Worm (Caenorhabditis elegans) whole organism, L4 larva: ENCODE measurements around the gene F15D4.2.

Source experiments
- D1046.2 ChIP-seq: fragments of 200-800 bp; sonication (Bioruptor generic); IDR thresholded peaks from 2 replicates; pipeline ENCODE4 v1.3.6; 2022; ENCODE audit warnings: missing genetic modification characterization, missing compliant biosample characterization
- F26F4.8 ChIP-seq: fragments of 200-800 bp; sonication (Bioruptor generic); conservative IDR thresholded peaks from 2 replicates; pipeline ENCODE4 v1.3.6; 2022; ENCODE audit warnings: missing genetic modification characterization, missing compliant biosample characterization
- F44E2.7 ChIP-seq: fragments of 200-800 bp; sonication (Bioruptor generic); IDR thresholded peaks from 2 replicates; pipeline ENCODE4 v2.1.2; 2022; ENCODE audit warnings: missing genetic modification characterization, missing compliant biosample characterization
- T26A8.4 ChIP-seq: fragments of 200-800 bp; sonication (Bioruptor generic); IDR thresholded peaks from 2 replicates; pipeline ENCODE4 v1.3.6; 2022; ENCODE audit warnings: missing genetic modification characterization, missing compliant biosample characterization
- Y105C5A.15 ChIP-seq: fragments of 200-800 bp; sonication (Bioruptor generic); IDR thresholded peaks from 2 replicates; pipeline ENCODE4 v1.3.6; 2022; ENCODE audit warnings: missing genetic modification characterization, missing compliant biosample characterization
- Y5F2A.4 ChIP-seq: fragments of 200-800 bp; sonication (Bioruptor generic); optimal IDR thresholded peaks from 2 replicates; lab custom pipeline; 2018; ENCODE audit warnings: mild to moderate bottlenecking, missing genetic modification characterization, missing compliant biosample characterization
- Y75B8A.6 ChIP-seq: fragments of 200-800 bp; sonication (Bioruptor generic); IDR thresholded peaks from 2 replicates; pipeline ENCODE4 v1.3.6; 2022; ENCODE audit warnings: missing genetic modification reagents, missing genetic modification characterization, missing compliant biosample characterization
- aha-1 ChIP-seq: fragments of 150-350 bp; peaks from one replicate; lab custom pipeline; 2014; ENCODE audit warnings: missing biosample characterization, missing genetic modification characterization
- aly-2 ChIP-seq: sonication (generic microtip); optimal IDR thresholded peaks from 2 replicates; lab custom pipeline; 2018; ENCODE audit warnings: missing biosample characterization, missing genetic modification characterization
- ceh-20 ChIP-seq: fragments of 200-800 bp; sonication (Bioruptor generic); IDR thresholded peaks from 2 replicates; pipeline ENCODE4 v1.3.6; 2022; ENCODE audit warnings: missing genetic modification reagents, missing genetic modification characterization, missing compliant biosample characterization
- ceh-82 ChIP-seq: sonication (generic microtip); optimal IDR thresholded peaks from 2 replicates; lab custom pipeline; 2017; ENCODE audit warnings: missing biosample characterization, missing genetic modification characterization
- ces-1 ChIP-seq: fragments of 150-350 bp; sonication (generic microtip); optimal IDR thresholded peaks from 4 replicates; lab custom pipeline; 2014; ENCODE audit warnings: missing biosample characterization, missing genetic modification reagents, missing genetic modification characterization
- cey-2 ChIP-seq: sonication (generic microtip); optimal IDR thresholded peaks from 3 replicates; lab custom pipeline; 2017; ENCODE audit warnings: missing genetic modification characterization, mild to moderate bottlenecking, missing compliant biosample characterization, antibody characterized with exemption, borderline replicate concordance; ENCODE audit not compliant: insufficient read depth
- ctbp-1 ChIP-seq: fragments of 200-800 bp; sonication (Bioruptor generic); IDR thresholded peaks from 2 replicates; pipeline ENCODE4 v1.3.6; 2022; ENCODE audit warnings: missing genetic modification reagents, missing genetic modification characterization, missing compliant biosample characterization
- daf-12 ChIP-seq: fragments of 150-350 bp; optimal IDR thresholded peaks from 2 replicates; lab custom pipeline; 2014; ENCODE audit warnings: missing biosample characterization, missing genetic modification reagents, missing genetic modification characterization
- daf-16 ChIP-seq, 3 experiments: sonication (generic microtip); optimal IDR thresholded peaks; 2 replicates each; lab custom pipeline; 2016 to 2017; ENCODE audit warnings: missing genetic modification characterization in 3 of 3, missing genetic modification reagents in 3 of 3, mild to moderate bottlenecking in 2 of 3, missing compliant biosample characterization in 2 of 3, missing biosample characterization in 1 of 3, moderate library complexity in 1 of 3
- dmd-8 ChIP-seq: fragments of 200-800 bp; sonication (Bioruptor generic); IDR thresholded peaks from 2 replicates; pipeline ENCODE4 v1.3.6; 2022; ENCODE audit warnings: missing genetic modification characterization, missing compliant biosample characterization
- dmd-9 ChIP-seq: fragments of 200-800 bp; sonication (Bioruptor generic); IDR thresholded peaks from 2 replicates; pipeline ENCODE4 v1.3.6; 2022; ENCODE audit warnings: missing genetic modification reagents, missing genetic modification characterization, missing compliant biosample characterization
- dpl-1 ChIP-seq: fragments of 150-350 bp; optimal IDR thresholded peaks from 2 replicates; lab custom pipeline; 2014; ENCODE audit warnings: missing biosample characterization, missing genetic modification reagents, missing genetic modification characterization
- dve-1 ChIP-seq: sonication (generic microtip); optimal IDR thresholded peaks from 2 replicates; lab custom pipeline; 2017; ENCODE audit warnings: antibody characterized with exemption, mild to moderate bottlenecking, missing genetic modification characterization, missing compliant biosample characterization; ENCODE audit not compliant: insufficient read depth
- hif-1 ChIP-seq, 2 experiments: sonication (generic microtip); optimal IDR thresholded peaks; 2 replicates each; lab custom pipeline; 2016 to 2017; ENCODE audit warnings: missing compliant biosample characterization in 2 of 2, missing genetic modification characterization in 2 of 2, missing genetic modification reagents in 2 of 2, missing genotype in 2 of 2, mild to moderate bottlenecking in 1 of 2
- hlh-11 ChIP-seq: fragments of 200-800 bp; sonication (Bioruptor generic); optimal IDR thresholded peaks from 2 replicates; lab custom pipeline; 2018; ENCODE audit warnings: mild to moderate bottlenecking, missing genetic modification characterization, missing compliant biosample characterization
- hmg-1.1 ChIP-seq: fragments of 200-800 bp; sonication (Bioruptor generic); IDR thresholded peaks from 2 replicates; pipeline ENCODE4 v1.3.6; 2022; ENCODE audit warnings: missing genetic modification reagents, missing genetic modification characterization, missing compliant biosample characterization
- jun-1 ChIP-seq: fragments of 150-350 bp; optimal IDR thresholded peaks from 2 replicates; lab custom pipeline; 2014; ENCODE audit warnings: missing biosample characterization, missing genetic modification reagents, missing genetic modification characterization
- lin-13 ChIP-seq: fragments of 150-350 bp; optimal IDR thresholded peaks from 2 replicates; lab custom pipeline; 2014; ENCODE audit warnings: missing biosample characterization, missing genetic modification reagents, missing genetic modification characterization
- lin-39 ChIP-seq: fragments of 150-350 bp; optimal IDR thresholded peaks from 2 replicates; lab custom pipeline; 2014; ENCODE audit warnings: missing biosample characterization, missing genetic modification reagents, missing genetic modification characterization
- lir-3 ChIP-seq: sonication (generic microtip); optimal IDR thresholded peaks from 2 replicates; lab custom pipeline; 2016; ENCODE audit warnings: mild to moderate bottlenecking, missing genetic modification characterization, missing compliant biosample characterization
- madf-9 ChIP-seq: fragments of 200-800 bp; sonication (Bioruptor generic); conservative IDR thresholded peaks from 2 replicates; pipeline ENCODE4 v1.3.6; 2022; ENCODE audit warnings: missing genetic modification reagents, missing genetic modification characterization, missing compliant biosample characterization
- mdl-1 ChIP-seq, 2 experiments: fragments of 150-350 bp in 1 of 2; sonication (generic microtip) in 1 of 2; optimal IDR thresholded peaks; 2 replicates each; lab custom pipeline; 2014 to 2017; ENCODE audit warnings: missing biosample characterization in 2 of 2, missing genetic modification characterization in 2 of 2
- mdt-29 ChIP-seq: fragments of 200-800 bp; sonication (Bioruptor generic); IDR thresholded peaks from 2 replicates; pipeline ENCODE4 v1.3.6; 2022; ENCODE audit warnings: missing genetic modification reagents, missing genetic modification characterization, missing compliant biosample characterization
- mep-1 ChIP-seq: fragments of 150-350 bp; sonication (generic microtip); optimal IDR thresholded peaks from 3 replicates; lab custom pipeline; 2014; ENCODE audit warnings: missing biosample characterization, missing genetic modification characterization
- mes-2 ChIP-seq: sonication (generic microtip); optimal IDR thresholded peaks from 2 replicates; lab custom pipeline; 2016; ENCODE audit warnings: missing genotype, mild to moderate bottlenecking, missing genetic modification characterization, missing compliant biosample characterization; ENCODE audit not compliant: poor library complexity, severe bottlenecking
- mxl-3 ChIP-seq: fragments of 200-800 bp; sonication (Bioruptor generic); optimal IDR thresholded peaks from 2 replicates; lab custom pipeline; 2018; ENCODE audit warnings: mild to moderate bottlenecking, missing genetic modification characterization, missing compliant biosample characterization
- nhr-102 ChIP-seq: sonication (generic microtip); optimal IDR thresholded peaks from 2 replicates; lab custom pipeline; 2016; ENCODE audit warnings: mild to moderate bottlenecking, missing genetic modification characterization, moderate library complexity, missing compliant biosample characterization
- nhr-11 ChIP-seq: fragments of 150-350 bp; optimal IDR thresholded peaks from 2 replicates; lab custom pipeline; 2014; ENCODE audit warnings: missing biosample characterization, missing genetic modification characterization
- nhr-25 ChIP-seq: sonication (generic microtip); optimal IDR thresholded peaks from 2 replicates; lab custom pipeline; 2017; ENCODE audit warnings: missing genetic modification characterization, mild to moderate bottlenecking, missing compliant biosample characterization, antibody characterized with exemption, moderate library complexity, borderline replicate concordance; ENCODE audit not compliant: insufficient read depth
- nhr-28 ChIP-seq: fragments of 150-350 bp; optimal IDR thresholded peaks from 2 replicates; lab custom pipeline; 2014; ENCODE audit warnings: missing biosample characterization, missing genetic modification characterization
- nhr-41 ChIP-seq: fragments of 200-800 bp; sonication (Bioruptor generic); IDR thresholded peaks from 2 replicates; pipeline ENCODE4 v1.3.6; 2022; ENCODE audit warnings: missing genetic modification reagents, missing genetic modification characterization, missing compliant biosample characterization
- nhr-76 ChIP-seq: fragments of 150-350 bp; optimal IDR thresholded peaks from 2 replicates; lab custom pipeline; 2014; ENCODE audit warnings: missing biosample characterization, missing genetic modification characterization
- nhr-77 ChIP-seq: fragments of 150-350 bp; optimal IDR thresholded peaks from 2 replicates; lab custom pipeline; 2014; ENCODE audit warnings: missing biosample characterization, missing genetic modification characterization
- pha-4 ChIP-seq, 2 experiments: fragments of 150-350 bp in 1 of 2; fragments of 200-800 bp in 1 of 2; sonication (Bioruptor generic) in 1 of 2; IDR thresholded peaks in 1 of 2; optimal IDR thresholded peaks in 1 of 2; 2 replicates each; pipeline versions ENCODE4 v1.3.6 to Lab custom; 2014 to 2022; ENCODE audit warnings: missing genetic modification characterization in 2 of 2, missing genetic modification reagents in 2 of 2, missing biosample characterization in 1 of 2, missing compliant biosample characterization in 1 of 2
- php-3 ChIP-seq: fragments of 200-800 bp; sonication (Bioruptor generic); IDR thresholded peaks from 2 replicates; pipeline ENCODE4 v1.3.6; 2022; ENCODE audit warnings: missing genetic modification reagents, missing genetic modification characterization, missing compliant biosample characterization
- pqm-1 ChIP-seq: sonication (generic microtip); optimal IDR thresholded peaks from 2 replicates; lab custom pipeline; 2017; ENCODE audit warnings: missing biosample characterization, missing genetic modification characterization
- rbr-2 ChIP-seq: sonication (generic microtip); optimal IDR thresholded peaks from 2 replicates; lab custom pipeline; 2016; ENCODE audit warnings: missing genotype, missing genetic modification characterization, missing compliant biosample characterization
- snpc-4 ChIP-seq: fragments of 150-350 bp; optimal IDR thresholded peaks from 2 replicates; lab custom pipeline; 2014; ENCODE audit warnings: missing biosample characterization, missing genetic modification characterization
- tag-97 ChIP-seq: fragments of 200-800 bp; sonication (Bioruptor generic); IDR thresholded peaks from 2 replicates; pipeline ENCODE4 v1.3.6; 2022; ENCODE audit warnings: missing genetic modification characterization, missing compliant biosample characterization
- tra-1 ChIP-seq: fragments of 200-800 bp; sonication (Bioruptor generic); IDR thresholded peaks from 2 replicates; pipeline ENCODE4 v1.3.6; 2022; ENCODE audit warnings: missing genetic modification reagents, missing genetic modification characterization, missing compliant biosample characterization
- vab-7 ChIP-seq: fragments of 200-800 bp; sonication (Bioruptor generic); IDR thresholded peaks from 2 replicates; pipeline ENCODE4 v1.3.6; 2022; ENCODE audit warnings: missing genetic modification reagents, missing genetic modification characterization, missing compliant biosample characterization
- zfp-2 ChIP-seq: sonication (generic microtip); optimal IDR thresholded peaks from 2 replicates; lab custom pipeline; 2016; ENCODE audit warnings: mild to moderate bottlenecking, missing genetic modification characterization, missing compliant biosample characterization

Gene F15D4.2

DNA sequence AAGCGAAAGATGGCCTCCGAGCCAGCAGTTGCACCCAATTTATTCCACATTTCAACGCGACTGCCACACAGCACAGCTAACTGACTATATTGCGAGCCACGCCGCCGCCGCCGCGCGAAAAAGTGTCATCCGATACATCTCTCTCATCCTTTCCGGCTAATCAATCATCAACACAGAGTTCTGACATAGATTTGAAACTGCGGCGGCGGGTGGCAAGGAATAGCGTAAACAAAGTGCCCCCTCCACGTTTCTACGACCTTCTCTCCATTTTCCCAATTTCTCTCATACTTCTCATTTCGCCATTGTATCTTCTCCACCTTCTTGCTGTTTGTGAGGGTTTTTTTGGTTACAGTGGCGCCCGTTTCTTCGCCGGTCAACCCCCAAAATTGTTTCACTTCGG lies 26.5 kb upstream of the F15D4.2 start (continued):
- peak; percentile 90 for TF ChIP-seq mxl-3 (GFP tag; lab: Kevin White, UChicago)
- TF ChIP-seq dpl-1, result no peak
- TF ChIP-seq ceh-20 (GFP tag; lab: Robert Waterston, UW), result no peak
- TF ChIP-seq Y105C5A.15 (GFP tag; lab: Robert Waterston, UW), result no peak
- peak; percentile 6 for TF ChIP-seq nhr-77 (tag; lab: Kevin White, UChicago)
- no peak for TF ChIP-seq rbr-2 (tag; lab: Kevin White, UChicago)
- TF ChIP-seq mep-1, result peak; percentile 23
- TF ChIP-seq dmd-9 (GFP tag; lab: Robert Waterston, UW), result no peak
- TF ChIP-seq nhr-102 (tag; lab: Kevin White, UChicago), result no peak
- no peak for TF ChIP-seq php-3 (GFP tag; lab: Robert Waterston, UW)
- TF ChIP-seq nhr-28, result peak; percentile 42
- no peak for TF ChIP-seq ceh-82 (tag; lab: Kevin White, UChicago)
- TF ChIP-seq hif-1 (tag; optimal IDR thresholded peaks at IDR 0.05; lab: Kevin White, UChicago), result no peak
- TF ChIP-seq nhr-25 (tag; lab: Kevin White, UChicago), result peak; percentile 58
- TF ChIP-seq lir-3 (tag; lab: Kevin White, UChicago), result no peak
- TF ChIP-seq zfp-2 (tag; lab: Kevin White, UChicago), result no peak
- TF ChIP-seq mdt-29 (GFP tag; lab: Robert Waterston, UW), result no peak
- TF ChIP-seq pha-4 (GFP tag; IDR thresholded peaks at IDR 0.05; lab: Robert Waterston, UW), result 0 out of 2 replicates have a peak, but pooled peaks have one; percentile 13
- TF ChIP-seq pha-4 (tag; optimal IDR thresholded peaks at IDR 0.05; lab: Kevin White, UChicago), result no peak
- TF ChIP-seq snpc-4 (tag; lab: Kevin White, UChicago), result no peak
- TF ChIP-seq ctbp-1 (GFP tag; lab: Robert Waterston, UW), result 0 out of 2 replicates have a peak, but pooled peaks have one; percentile 35
- TF ChIP-seq dve-1 (tag; lab: Kevin White, UChicago), result no peak
- no peak for TF ChIP-seq dmd-8
- TF ChIP-seq nhr-11, result peak; percentile 26
- peak; percentile 59 for TF ChIP-seq hlh-11 (tag; lab: Kevin White, UChicago)
- TF ChIP-seq T26A8.4 (GFP tag; lab: Robert Waterston, UW), result no peak
- TF ChIP-seq lin-13 (GFP tag; lab: Kevin White, UChicago), result no peak
- TF ChIP-seq jun-1, result no peak
- TF ChIP-seq nhr-76 (tag; lab: Kevin White, UChicago), result no peak
- TF ChIP-seq ces-1 (GFP tag; lab: Kevin White, UChicago), result no peak
- TF ChIP-seq tag-97, result no peak
- no peak for TF ChIP-seq nhr-41 (GFP tag; lab: Robert Waterston, UW)

ce11 chrII:13190412-13190811 lies 25.5 kb upstream of the F15D4.2 start:
- TF ChIP-seq aly-2 (tag; lab: Kevin White, UChicago), result no peak
- TF ChIP-seq snpc-4 (tag; lab: Kevin White, UChicago), result no peak
- no peak for TF ChIP-seq F44E2.7 (GFP tag; lab: Robert Waterston, UW)
- no peak for TF ChIP-seq lin-39 (tag; lab: Kevin White, UChicago)
- no peak for TF ChIP-seq hmg-1.1 (GFP tag; lab: Robert Waterston, UW)
- TF ChIP-seq ceh-20 (GFP tag; lab: Robert Waterston, UW), result no peak
- TF ChIP-seq tra-1 (GFP tag; lab: Robert Waterston, UW), result no peak
- TF ChIP-seq aha-1 (tag; lab: Kevin White, UChicago), result no peak
- TF ChIP-seq daf-16 (GFP tag; optimal IDR thresholded peaks at IDR 0.05; lab: Kevin White, UChicago), result no peak
- peak; percentile 77 for TF ChIP-seq daf-16 (tag; optimal IDR thresholded peaks at IDR 0.05; lab: Kevin White, UChicago)
- no peak for TF ChIP-seq D1046.2 (GFP tag; lab: Robert Waterston, UW)
- no peak for TF ChIP-seq mdl-1 (tag; optimal IDR thresholded peaks at IDR 0.05; lab: Kevin White, UChicago)
- no peak for TF ChIP-seq Y5F2A.4 (GFP tag; lab: Kevin White, UChicago)
- peak; percentile 27 for TF ChIP-seq dve-1 (tag; lab: Kevin White, UChicago)
- peak; percentile 20 for TF ChIP-seq pqm-1 (tag; lab: Kevin White, UChicago)
- no peak for TF ChIP-seq madf-9
- no peak for TF ChIP-seq mes-2 (tag; lab: Kevin White, UChicago)
- TF ChIP-seq cey-2 (tag; lab: Kevin White, UChicago), result no peak
- no peak for TF ChIP-seq daf-12 (tag; lab: Kevin White, UChicago)
- TF ChIP-seq F26F4.8, result no peak
- TF ChIP-seq hlh-11 (tag; lab: Kevin White, UChicago), result peak; percentile 43
- peak; percentile 84 for TF ChIP-seq nhr-28
- no peak for TF ChIP-seq rbr-2 (tag; lab: Kevin White, UChicago)
- TF ChIP-seq vab-7 (GFP tag; lab: Robert Waterston, UW), result no peak
- no peak for TF ChIP-seq ces-1 (GFP tag; lab: Kevin White, UChicago)
- no peak for TF ChIP-seq Y75B8A.6
